Fruit fly (Drosophila melanogaster) ovary, adult (tissue): ENCODE measurements around the gene dj-1beta.

Source experiments
- CG17801 ChIP-seq: fragments of 200-800 bp; optimal IDR thresholded peaks from 2 replicates; lab custom pipeline; 2019; ENCODE audit warnings: missing biosample characterization, mild to moderate bottlenecking, missing genetic modification characterization, moderate library complexity; ENCODE audit not compliant: partially characterized antibody

dj-1beta gene

dm6 chr3R:30805196-30805595 is 1.7 kb upstream of the dj-1beta start:
- peak; percentile 17 for TF ChIP-seq CG17801 (GFP tag; lab: Kevin White, UChicago)

DNA sequence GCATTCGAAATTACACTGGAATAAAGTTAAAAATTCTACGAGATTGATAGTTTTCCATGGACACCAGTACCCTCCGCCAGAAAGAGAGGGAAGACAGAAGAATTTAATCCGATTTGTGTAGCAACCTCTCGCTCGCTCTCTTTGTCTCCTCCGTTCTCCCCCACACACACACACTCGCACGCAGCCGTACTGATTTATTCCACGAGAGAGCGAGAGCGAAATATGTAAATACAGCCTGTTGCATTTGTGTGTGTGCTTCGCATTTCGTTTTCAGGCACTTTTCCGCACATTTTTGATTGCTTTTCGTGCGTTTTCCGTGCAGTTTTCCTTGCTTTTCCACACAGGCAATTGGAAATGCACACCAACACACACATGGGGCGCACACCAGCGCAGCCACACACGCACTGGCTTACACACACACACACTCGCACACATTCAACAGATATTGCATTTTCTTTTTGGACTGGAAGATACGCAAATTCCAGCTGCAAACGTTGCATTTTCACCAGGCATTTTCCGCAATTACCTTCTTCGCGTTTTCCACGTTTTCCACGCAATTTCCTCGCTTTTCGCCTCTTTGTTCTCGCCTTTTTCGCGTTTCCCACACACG is 1.1 kb upstream of the dj-1beta start:
- TF ChIP-seq CG17801 (GFP tag; lab: Kevin White, UChicago): no peak

DNA sequence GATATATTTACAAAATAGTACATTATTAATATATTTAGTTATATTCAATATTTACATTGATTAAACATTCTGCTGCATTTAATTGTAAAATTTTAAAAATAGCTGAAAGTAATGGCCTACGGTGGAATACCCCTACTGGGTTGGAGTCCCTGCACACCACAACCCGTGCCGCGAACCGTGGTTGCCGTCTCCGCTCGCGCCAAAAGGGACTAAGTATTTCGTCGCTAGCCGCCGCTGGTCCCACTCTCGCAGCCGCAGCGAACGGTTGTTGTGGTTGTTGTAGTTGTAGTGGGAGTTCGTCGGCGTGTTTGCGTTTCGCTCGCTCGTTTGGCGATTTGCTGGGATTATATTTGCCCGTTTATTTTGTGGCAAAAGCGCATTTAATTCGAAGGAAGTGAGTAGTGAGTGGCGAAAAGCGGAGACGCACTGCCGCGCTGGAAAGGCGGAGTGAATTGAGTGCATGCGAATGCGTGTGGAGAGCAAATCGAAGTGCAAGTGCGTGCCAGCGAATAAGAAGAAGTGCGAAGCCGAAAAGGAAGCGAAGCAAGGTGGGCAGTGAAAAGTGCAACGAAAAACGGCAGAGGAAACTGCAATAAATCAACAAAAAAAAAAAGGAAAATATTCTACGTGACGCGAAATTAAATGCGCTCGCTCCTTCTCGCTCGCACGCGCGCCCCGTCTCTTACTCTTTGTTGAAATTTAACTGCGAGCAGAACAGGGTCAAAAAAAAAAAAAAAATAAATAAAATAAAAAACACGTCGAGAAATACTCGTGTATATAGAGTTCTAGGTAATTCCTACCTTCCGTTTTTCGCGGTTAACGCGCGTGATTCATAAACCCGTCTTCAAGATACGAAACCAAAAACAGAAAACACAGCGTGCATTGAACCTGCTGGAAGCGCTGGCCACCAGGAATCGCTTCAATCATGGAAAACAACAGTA is 1.7 kb downstream of the dj-1beta start, which contains the start of gene cindr:
Gene cindr (plus strand): TSS at position 272 of the 941 bp plus-strand sequence.
- peak; percentile 70 for TF ChIP-seq CG17801 (GFP tag; lab: Kevin White, UChicago)

- TF ChIP-seq CG17801 (GFP tag; lab: Kevin White, UChicago): no peak
These were observed 2.5 kb downstream of the dj-1beta start for dm6 chr3R:30809287-30809933.

DNA sequence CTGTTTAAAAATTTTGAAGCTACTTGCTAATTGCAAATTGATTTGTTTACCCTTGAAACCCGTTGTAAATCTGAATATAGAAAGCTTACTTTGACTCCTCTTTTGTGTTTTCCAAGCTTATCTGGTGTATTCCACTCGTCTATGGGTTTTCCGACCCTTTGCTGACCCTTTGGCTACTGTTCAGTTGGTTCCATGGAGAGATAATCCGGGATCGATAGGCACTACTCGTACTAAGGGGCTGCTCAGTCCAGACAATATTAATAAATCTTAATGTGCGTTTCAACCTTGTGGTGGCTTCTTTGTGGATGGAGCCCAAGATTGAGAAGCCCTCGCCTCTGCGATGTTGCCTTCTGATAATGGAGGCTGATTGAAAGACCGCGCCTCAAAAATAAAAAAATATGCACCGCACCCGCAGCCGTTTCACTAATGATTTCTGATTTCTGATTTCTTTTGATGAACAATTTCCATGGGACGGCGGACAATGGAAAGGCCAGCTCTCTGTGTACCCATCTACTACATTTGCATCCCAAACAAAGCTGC is 3.4 kb downstream of the dj-1beta start:
- TF ChIP-seq CG17801 (GFP tag; lab: Kevin White, UChicago): no peak

- TF ChIP-seq CG17801 (GFP tag; lab: Kevin White, UChicago): peak; percentile 83
These were observed 4.5 kb downstream of the dj-1beta start for dm6 chr3R:30811300-30812022.

DNA sequence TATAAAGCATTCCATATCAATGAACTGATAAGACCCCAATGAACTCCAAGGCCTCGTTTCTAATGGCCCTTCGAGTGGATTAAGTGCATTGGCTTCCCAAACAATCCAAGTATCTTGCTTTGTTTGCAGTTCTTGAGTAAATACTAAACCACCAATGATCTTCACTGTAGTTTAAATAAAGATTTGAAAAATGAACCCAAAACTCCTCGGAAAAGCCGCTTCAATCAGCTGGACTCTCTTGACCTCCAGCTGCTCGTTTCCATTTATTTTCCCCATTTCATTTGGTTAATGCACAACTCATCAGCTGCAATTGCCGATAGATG is 5.1 kb downstream of the dj-1beta start:
- TF ChIP-seq CG17801 (GFP tag; lab: Kevin White, UChicago): no peak

DNA sequence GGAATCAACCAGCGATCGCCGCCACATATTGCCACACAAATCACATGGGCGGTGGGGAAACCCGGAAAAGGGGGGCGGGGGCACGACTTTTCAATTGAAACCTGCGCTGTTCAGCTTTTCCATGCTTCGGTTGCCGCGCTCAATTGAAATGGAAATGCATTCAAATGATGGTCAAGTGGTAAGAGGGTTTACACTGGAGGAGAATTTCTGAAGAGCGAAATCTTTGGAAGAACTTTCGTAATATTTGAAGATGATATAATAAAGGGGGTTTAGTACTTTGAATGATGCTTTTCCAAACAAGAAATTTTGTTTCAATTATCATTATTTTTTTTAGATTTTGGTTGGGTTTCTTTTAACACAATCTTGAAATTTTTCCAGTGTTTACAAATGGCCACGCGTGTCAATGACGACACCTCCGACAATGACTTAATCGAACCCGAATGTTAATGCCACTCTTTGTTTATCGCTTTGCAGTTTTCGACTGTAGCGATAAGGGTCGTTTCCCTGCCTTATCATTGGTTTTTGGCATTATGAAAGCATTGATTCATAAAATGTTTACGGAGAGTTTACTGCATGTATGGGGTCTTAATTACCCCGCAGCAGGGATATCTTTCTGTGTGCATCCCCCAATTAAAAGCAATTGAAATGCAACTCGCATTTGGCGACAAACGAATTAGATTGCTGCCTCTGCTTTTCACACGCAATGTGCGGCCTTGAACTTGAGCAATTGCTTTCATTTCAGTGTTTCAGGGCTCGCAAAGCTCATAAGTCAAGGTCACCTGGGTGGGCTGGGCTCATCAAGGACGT is 5.7 kb downstream of the dj-1beta start:
- TF ChIP-seq CG17801 (GFP tag; lab: Kevin White, UChicago): no peak

DNA sequence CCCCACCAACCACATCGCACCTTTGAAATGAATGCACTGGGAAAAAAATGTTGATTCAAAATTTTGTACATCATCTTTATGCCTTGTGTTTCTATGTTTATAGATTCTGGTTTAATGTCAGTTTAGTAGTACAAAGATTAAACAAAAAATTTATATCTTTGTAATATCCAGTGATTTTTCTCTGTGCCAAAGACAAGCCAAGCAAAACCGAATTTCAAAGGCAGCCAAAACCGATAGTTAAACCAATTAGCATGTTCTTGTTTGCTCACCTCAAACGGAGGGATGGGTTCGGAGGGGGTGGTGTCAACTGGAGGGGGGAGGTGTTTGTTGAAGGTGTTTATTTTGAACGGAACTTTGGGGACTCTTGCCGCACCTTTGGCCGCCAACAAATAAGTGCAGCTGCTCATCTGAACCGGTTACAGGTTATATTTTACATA is 7.0 kb downstream of the dj-1beta start:
- no peak for TF ChIP-seq CG17801 (GFP tag; lab: Kevin White, UChicago)

- TF ChIP-seq CG17801 (GFP tag; lab: Kevin White, UChicago): no peak
These were observed 7.8 kb downstream of the dj-1beta start for dm6 chr3R:30814597-30815252.

dm6 chr3R:30816200-30816599 is 9.3 kb downstream of the dj-1beta start:
- TF ChIP-seq CG17801 (GFP tag; lab: Kevin White, UChicago): no peak

- peak; percentile 38 for TF ChIP-seq CG17801 (GFP tag; lab: Kevin White, UChicago)
These were observed 10.3 kb downstream of the dj-1beta start for dm6 chr3R:30817246-30817645.

- no peak for TF ChIP-seq CG17801 (GFP tag; lab: Kevin White, UChicago)
These were observed 13.9 kb downstream of the dj-1beta start for dm6 chr3R:30820707-30821319.
